Worm (Caenorhabditis elegans): ENCODE measurements around the gene luc-7L.

DNA sequence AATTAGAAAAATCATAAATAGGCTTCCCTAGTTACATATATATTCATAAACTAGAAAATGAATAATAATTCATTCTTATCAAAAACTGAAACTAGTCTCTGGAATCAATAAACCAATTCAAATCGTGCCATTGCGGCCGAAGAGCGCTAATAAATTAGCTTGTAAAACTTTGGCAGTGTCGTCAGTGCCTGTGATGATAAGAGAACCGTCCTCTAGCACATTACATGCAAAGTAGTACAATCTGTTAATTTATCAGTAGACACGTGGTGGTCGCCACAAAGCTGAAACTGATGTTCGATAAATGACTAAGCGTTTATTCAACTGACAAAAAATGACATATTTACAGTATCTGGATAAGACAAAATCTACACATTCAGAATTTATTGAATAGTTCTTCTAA is 11.6 kb downstream of the luc-7L start:
- TF ChIP-seq fos-1 (tag; optimal IDR thresholded peaks at IDR 0.05) = peak; percentile 96
- no peak for TF ChIP-seq unc-39 (tag; optimal IDR thresholded peaks at IDR 0.05)
- no peak for TF ChIP-seq R02D3.7 (tag; optimal IDR thresholded peaks at IDR 0.05)
- TF ChIP-seq skn-1 (tag; optimal IDR thresholded peaks at IDR 0.05) = no peak
- TF ChIP-seq snpc-4 (tag; optimal IDR thresholded peaks at IDR 0.05) = no peak
- TF ChIP-seq ama-1 (optimal IDR thresholded peaks at IDR 0.05) = no peak
- TF ChIP-seq ztf-4 (tag; optimal IDR thresholded peaks at IDR 0.05) = no peak
- no peak for TF ChIP-seq aly-2 (tag; optimal IDR thresholded peaks at IDR 0.05)
- TF ChIP-seq lin-11 (tag; optimal IDR thresholded peaks at IDR 0.05) = no peak
- TF ChIP-seq elt-1 (tag; optimal IDR thresholded peaks at IDR 0.05) = no peak
- TF ChIP-seq alr-1 (tag; optimal IDR thresholded peaks at IDR 0.05) = no peak
- no peak for TF ChIP-seq nhr-237 (tag; optimal IDR thresholded peaks at IDR 0.05)
- peak in 1 of 2 experiments; percentile 17 for TF ChIP-seq mdl-1 (tag; optimal IDR thresholded peaks at IDR 0.05)
